Fruit fly (Drosophila melanogaster) whole organism: ENCODE data around the gene Pvf1.

Experiments used
- CG8478 ChIP-seq: fragments of >200 bp; optimal IDR thresholded peaks from 2 replicates; lab custom pipeline; 2018; ENCODE audit warnings: inconsistent platforms
- Dll ChIP-seq: fragments of >200 bp; optimal IDR thresholded peaks from 2 replicates; lab custom pipeline; 2017
- EcR ChIP-seq, 2 experiments: fragments of >200 bp; optimal IDR thresholded peaks; 2 replicates each; lab custom pipeline; 2017; ENCODE audit warnings: missing biosample characterization in 2 of 2, missing genetic modification characterization in 2 of 2, missing genetic modification reagents in 2 of 2
- pan ChIP-seq: fragments of >200 bp; optimal IDR thresholded peaks from 2 replicates; lab custom pipeline; 2017
- psq ChIP-seq: fragments of >200 bp; optimal IDR thresholded peaks from 2 replicates; lab custom pipeline; 2017
- usp ChIP-seq: fragments of >200 bp; optimal IDR thresholded peaks from 2 replicates; lab custom pipeline; 2017; ENCODE audit warnings: missing biosample characterization, missing genetic modification characterization, mixed read lengths

Pvf1 gene

dm6 chrX:18843229-18844033 lies 10.9 kb downstream of the Pvf1 start, which contains the start of gene htk:
Gene htk (plus strand): TSS chrX:18843663.
- TF ChIP-seq psq (lab: Kevin White, UChicago) (no peak), pan (lab: Kevin White, UChicago) (no peak), usp (GFP tag; lab: Kevin White, UChicago) (no peak), EcR (GFP tag; optimal IDR thresholded peaks at IDR 0.05; lab: Kevin White, UChicago) (no peak), CG8478 (no peak), Dll (lab: Kevin White, UChicago) (no peak)

DNA sequence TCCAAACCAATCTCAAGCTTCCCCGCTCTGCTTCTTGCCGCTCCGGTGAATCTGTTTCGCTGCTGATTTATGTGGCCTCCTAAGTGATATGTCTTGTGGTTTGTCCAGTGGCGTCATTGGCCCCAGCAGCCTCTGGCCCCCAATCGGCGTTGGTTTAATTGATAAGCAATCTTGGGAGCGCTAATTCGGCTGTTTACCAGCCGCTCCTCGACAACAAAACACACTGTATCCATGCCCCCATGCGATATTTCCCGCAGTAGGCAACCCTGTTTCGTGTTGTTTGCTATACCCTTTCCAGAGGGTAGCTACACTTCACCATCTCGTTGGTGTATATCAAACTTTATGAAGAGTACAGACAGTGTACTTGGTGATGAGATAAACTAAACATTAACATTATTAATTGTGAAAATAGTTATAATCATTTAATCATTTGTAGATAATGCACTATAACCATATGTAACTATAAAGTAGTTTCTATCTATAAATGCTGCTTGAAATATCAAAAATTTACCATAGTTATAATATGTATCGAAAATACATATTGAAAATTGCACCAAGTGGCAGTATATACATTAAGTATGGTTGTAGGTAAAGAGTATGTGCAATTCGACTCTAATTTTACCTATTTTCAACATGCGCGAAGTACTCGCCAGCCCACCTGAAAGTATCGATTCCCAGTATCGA lies 16.0 kb downstream of the Pvf1 start, which contains the start of gene shop:
Gene shop (minus strand): TSS at position 229 of the 684 bp plus-strand sequence.
- no peak for TF ChIP-seq CG8478
- no peak for TF ChIP-seq Dll (lab: Kevin White, UChicago)
- TF ChIP-seq usp (GFP tag; lab: Kevin White, UChicago): no peak
- TF ChIP-seq pan (lab: Kevin White, UChicago): no peak
- no peak for TF ChIP-seq psq (lab: Kevin White, UChicago)
- TF ChIP-seq EcR (GFP tag; optimal IDR thresholded peaks at IDR 0.05; lab: Kevin White, UChicago): no peak

DNA sequence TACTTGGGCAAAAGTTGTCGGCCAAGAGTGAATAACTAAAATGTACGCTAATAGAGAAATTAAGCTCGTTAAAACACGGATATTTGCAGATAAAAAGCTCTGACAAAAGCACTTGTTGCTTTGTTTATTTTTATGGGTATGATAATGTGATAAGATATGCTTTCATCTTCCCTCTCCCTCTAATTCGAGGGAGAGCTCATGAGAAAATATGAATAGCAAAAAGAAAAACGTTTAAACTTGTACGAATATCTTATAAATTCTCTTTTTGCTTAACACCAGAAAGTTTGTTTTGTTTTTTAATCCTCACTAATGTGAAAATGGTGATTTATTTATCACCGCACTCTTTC lies 16.5 kb downstream of the Pvf1 start:
- TF ChIP-seq CG8478: no peak
- TF ChIP-seq EcR (GFP tag; optimal IDR thresholded peaks at IDR 0.05; lab: Kevin White, UChicago): no peak
- TF ChIP-seq psq (lab: Kevin White, UChicago): no peak
- no peak for TF ChIP-seq usp (GFP tag; lab: Kevin White, UChicago)
- no peak for TF ChIP-seq Dll (lab: Kevin White, UChicago)
- no peak for TF ChIP-seq pan (lab: Kevin White, UChicago)

DNA sequence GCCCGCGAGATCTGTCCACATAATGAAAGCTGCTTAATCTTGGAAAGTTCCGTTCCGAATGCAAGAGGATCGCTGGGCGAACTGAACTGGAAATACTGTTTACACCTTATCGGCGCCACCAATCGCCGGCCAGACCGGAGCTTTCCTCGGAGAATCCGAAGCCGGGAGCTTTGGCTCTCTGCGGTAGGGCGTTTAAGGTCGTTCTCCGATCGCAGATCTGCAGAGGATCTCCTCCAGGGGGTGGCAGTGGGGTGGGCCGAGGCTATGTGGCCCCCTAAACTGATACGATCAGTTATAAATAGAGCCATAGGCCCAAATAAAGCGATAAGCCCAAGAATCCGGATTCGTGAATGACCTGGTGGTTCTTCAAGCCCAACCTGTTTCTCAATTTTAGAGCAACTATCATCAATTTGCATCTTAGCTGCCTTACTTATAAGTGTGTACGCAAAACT lies 24.9 kb downstream of the Pvf1 start, which contains the start of gene CG7322:
Gene CG7322 (minus strand): TSS at position 402 of the 452 bp plus-strand sequence.
- TF ChIP-seq EcR (GFP tag; optimal IDR thresholded peaks at IDR 0.05; lab: Kevin White, UChicago) (no peak), pan (lab: Kevin White, UChicago) (no peak)

dm6 chrX:18857916-18858315 lies 25.4 kb downstream of the Pvf1 start, which contains the start of gene Usp39:
Gene Usp39 (plus strand): TSS chrX:18858203.
- TF ChIP-seq Dll (lab: Kevin White, UChicago): no peak
- TF ChIP-seq CG8478: no peak
- no peak for TF ChIP-seq EcR (GFP tag; optimal IDR thresholded peaks at IDR 0.05; lab: Kevin White, UChicago)
- no peak for TF ChIP-seq pan (lab: Kevin White, UChicago)
- TF ChIP-seq psq (lab: Kevin White, UChicago): no peak
- no peak for TF ChIP-seq usp (GFP tag; lab: Kevin White, UChicago)

dm6 chrX:18860074-18860473 lies 27.6 kb downstream of the Pvf1 start, which contains the start of gene CG32544:
Gene CG32544 (plus strand): TSS chrX:18860284.
- no peak for TF ChIP-seq psq (lab: Kevin White, UChicago)
- TF ChIP-seq pan (lab: Kevin White, UChicago): no peak
- TF ChIP-seq Dll (lab: Kevin White, UChicago): no peak
- TF ChIP-seq usp (GFP tag; lab: Kevin White, UChicago): no peak
- no peak for TF ChIP-seq CG8478
- TF ChIP-seq EcR (GFP tag; optimal IDR thresholded peaks at IDR 0.05; lab: Kevin White, UChicago): no peak

dm6 chrX:18863748-18864482 lies 31.4 kb downstream of the Pvf1 start, which contains the start of the genes CG7326 and Dora:
Gene CG7326 (minus strand): TSS chrX:18863776.
Gene Dora (plus strand): TSS chrX:18863950.
- TF ChIP-seq EcR (GFP tag; optimal IDR thresholded peaks at IDR 0.05; lab: Kevin White, UChicago) (no peak), psq (lab: Kevin White, UChicago) (no peak), usp (GFP tag; lab: Kevin White, UChicago) (no peak), pan (lab: Kevin White, UChicago) (no peak), CG8478 (peak; percentile 82), Dll (lab: Kevin White, UChicago) (no peak)

dm6 chrX:18864483-18865358 lies 32.2 kb downstream of the Pvf1 start:
- TF ChIP-seq Dll (lab: Kevin White, UChicago): no peak
- no peak for TF ChIP-seq pan (lab: Kevin White, UChicago)
- no peak for TF ChIP-seq usp (GFP tag; lab: Kevin White, UChicago)
- TF ChIP-seq CG8478: no peak
- TF ChIP-seq psq (lab: Kevin White, UChicago): no peak
- TF ChIP-seq EcR (GFP tag; optimal IDR thresholded peaks at IDR 0.05; lab: Kevin White, UChicago): no peak

DNA sequence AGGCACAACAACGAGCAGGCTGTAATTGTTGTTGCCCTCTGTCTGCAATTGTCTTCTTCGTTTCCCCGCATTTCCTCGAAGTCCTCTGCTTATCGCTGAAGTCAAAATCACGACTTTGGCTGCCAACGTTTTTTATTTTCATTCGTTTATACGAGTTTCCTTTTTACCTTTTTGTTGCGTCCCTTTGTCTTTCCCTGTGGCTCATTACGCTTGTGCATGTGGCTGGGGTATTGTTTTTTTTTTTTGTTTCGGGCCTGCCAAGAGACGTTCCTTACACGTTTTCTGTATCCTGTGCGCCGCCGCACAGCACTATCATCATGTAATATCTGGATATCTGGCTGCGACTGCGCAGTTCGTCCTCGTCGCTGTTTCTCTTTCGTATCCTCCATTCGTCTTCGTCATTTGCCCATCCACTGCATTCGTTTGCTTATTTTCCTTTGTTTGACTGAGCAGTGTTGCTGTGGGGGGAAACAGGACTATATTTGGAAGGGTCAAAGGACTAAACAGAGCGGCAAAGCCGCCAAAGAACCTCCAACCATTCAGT lies 33.9 kb downstream of the Pvf1 start:
- TF ChIP-seq Dll (lab: Kevin White, UChicago) (no peak), pan (lab: Kevin White, UChicago) (no peak), EcR (GFP tag; optimal IDR thresholded peaks at IDR 0.05; lab: Kevin White, UChicago) (no peak), CG8478 (no peak), usp (GFP tag; lab: Kevin White, UChicago) (no peak), psq (lab: Kevin White, UChicago) (no peak)

DNA sequence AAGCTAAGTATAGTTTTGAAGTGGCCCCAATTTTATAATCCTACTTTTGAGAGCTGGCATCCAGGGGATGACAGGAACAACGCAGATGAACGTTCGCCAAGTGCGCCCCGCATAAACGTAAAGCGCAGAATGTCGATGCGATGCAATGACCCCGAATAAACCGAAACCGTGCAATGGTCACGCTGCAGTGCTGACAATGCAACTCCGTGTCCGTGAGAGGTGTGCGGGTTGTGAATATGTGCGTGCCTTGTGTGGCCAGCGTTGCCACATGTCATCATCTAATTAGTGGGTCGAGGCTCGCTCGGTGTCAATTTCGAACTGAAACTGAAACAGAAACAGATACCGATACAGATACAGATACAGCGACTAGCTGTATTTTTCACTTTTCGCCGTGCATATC lies 35.7 kb downstream of the Pvf1 start:
- TF ChIP-seq Dll (lab: Kevin White, UChicago) (no peak), usp (GFP tag; lab: Kevin White, UChicago) (no peak), psq (lab: Kevin White, UChicago) (no peak), EcR (GFP tag; optimal IDR thresholded peaks at IDR 0.05; lab: Kevin White, UChicago) (no peak), CG8478 (no peak), pan (lab: Kevin White, UChicago) (no peak)
